Fruit fly (Drosophila melanogaster) whole organism, adult: ENCODE results near the gene CG16904.

ENCODE experiments used
- CG11617 ChIP-seq: fragments of 200-800 bp; sonication (Bioruptor generic); optimal IDR thresholded peaks from 2 replicates; lab custom pipeline; 2017; ENCODE audit warnings: mild to moderate bottlenecking, missing biosample characterization, missing genetic modification reagents, missing genetic modification characterization
- CG12768 ChIP-seq: fragments of 200-800 bp; sonication (Bioruptor generic); optimal IDR thresholded peaks from 2 replicates; lab custom pipeline; 2017; ENCODE audit warnings: missing biosample characterization, missing genetic modification characterization, mild to moderate bottlenecking, moderate library complexity, missing genetic modification reagents
- CG14711 ChIP-seq: fragments of 200-800 bp; sonication (Bioruptor generic); optimal IDR thresholded peaks from 2 replicates; lab custom pipeline; 2018; ENCODE audit warnings: missing biosample characterization, mild to moderate bottlenecking, missing genetic modification characterization, moderate library complexity
- CG1620 ChIP-seq: fragments of 200-800 bp; sonication (Bioruptor generic); optimal IDR thresholded peaks from 2 replicates; lab custom pipeline; 2016; ENCODE audit warnings: missing biosample characterization, missing genetic modification characterization
- CG33017 ChIP-seq: fragments of 200-800 bp; sonication (Bioruptor generic); optimal IDR thresholded peaks from 2 replicates; lab custom pipeline; 2018; ENCODE audit warnings: missing biosample characterization, mild to moderate bottlenecking, missing genetic modification characterization, moderate library complexity
- CG5204 ChIP-seq: fragments of 200-800 bp; sonication (Bioruptor generic); optimal IDR thresholded peaks from 2 replicates; lab custom pipeline; 2016; ENCODE audit warnings: missing biosample characterization, missing genetic modification characterization
- CG7045 ChIP-seq: fragments of 200-800 bp; sonication (Bioruptor generic); optimal IDR thresholded peaks from 2 replicates; lab custom pipeline; 2017; ENCODE audit warnings: missing biosample characterization, mild to moderate bottlenecking, missing genetic modification characterization
- CG7101 ChIP-seq: fragments of 200-800 bp; sonication (Bioruptor generic); optimal IDR thresholded peaks from 2 replicates; lab custom pipeline; 2018; ENCODE audit warnings: missing biosample characterization, mild to moderate bottlenecking, missing genetic modification characterization, moderate library complexity
- Clk ChIP-seq: fragments of 200-800 bp; sonication (Bioruptor generic); optimal IDR thresholded peaks from 2 replicates; lab custom pipeline; 2017; ENCODE audit warnings: missing biosample characterization, missing genetic modification characterization
- Crg-1 ChIP-seq: fragments of 200-800 bp; sonication (Bioruptor generic); optimal IDR thresholded peaks from 2 replicates; lab custom pipeline; 2016; ENCODE audit warnings: missing biosample characterization, missing genetic modification characterization
- Hr96 ChIP-seq: fragments of 200-800 bp; sonication (Bioruptor generic); optimal IDR thresholded peaks from 2 replicates; lab custom pipeline; 2016; ENCODE audit warnings: missing biosample characterization, missing genetic modification characterization
- Mnt ChIP-seq: fragments of 200-800 bp; sonication (Bioruptor generic); optimal IDR thresholded peaks from 2 replicates; lab custom pipeline; 2016; ENCODE audit warnings: missing biosample characterization, mild to moderate bottlenecking, missing genetic modification characterization
- bab1 ChIP-seq: fragments of 200-800 bp; sonication (Bioruptor generic); optimal IDR thresholded peaks from 3 replicates; lab custom pipeline; 2019; ENCODE audit warnings: missing biosample characterization, mild to moderate bottlenecking, missing genetic modification characterization, moderate library complexity
- cic ChIP-seq: fragments of 200-800 bp; sonication (Bioruptor generic); optimal IDR thresholded peaks from 2 replicates; lab custom pipeline; 2017; ENCODE audit warnings: missing biosample characterization, mild to moderate bottlenecking, missing genetic modification characterization, moderate library complexity
- cnc ChIP-seq, 2 experiments: fragments of >200 bp; optimal IDR thresholded peaks; 2 replicates each; lab custom pipeline; 2017
- kay ChIP-seq: fragments of 200-800 bp; sonication (Bioruptor generic); peaks from one replicate; lab custom pipeline; 2016; ENCODE audit warnings: missing biosample characterization, missing genetic modification characterization, borderline replicate concordance
- ovo ChIP-seq: fragments of 200-800 bp; sonication (Bioruptor generic); optimal IDR thresholded peaks from 2 replicates; lab custom pipeline; 2016; ENCODE audit warnings: missing biosample characterization, missing genetic modification characterization
- pad ChIP-seq: fragments of 200-800 bp; sonication (Bioruptor generic); optimal IDR thresholded peaks from 3 replicates; lab custom pipeline; 2017; ENCODE audit warnings: missing biosample characterization, missing genetic modification characterization, mild to moderate bottlenecking, moderate library complexity, missing genetic modification reagents
- tj ChIP-seq: fragments of 200-800 bp; sonication (Bioruptor generic); optimal IDR thresholded peaks from 3 replicates; lab custom pipeline; 2017; ENCODE audit warnings: missing biosample characterization, mild to moderate bottlenecking, missing genetic modification characterization, moderate library complexity
- toe ChIP-seq: fragments of 200-800 bp; sonication (Bioruptor generic); optimal IDR thresholded peaks from 2 replicates; lab custom pipeline; 2016; ENCODE audit warnings: missing biosample characterization, missing genetic modification characterization

Gene CG16904

dm6 chr3R:9783240-9783917 is 33.4 kb downstream of the CG16904 start:
- TF ChIP-seq CG14711 (tag; lab: Kevin White, UChicago): peak; percentile 18
- TF ChIP-seq CG5204 (GFP tag; lab: Kevin White, UChicago): no peak
- TF ChIP-seq Clk (GFP tag; lab: Kevin White, UChicago): no peak
- TF ChIP-seq ovo (GFP tag; lab: Kevin White, UChicago): peak; percentile 0
- TF ChIP-seq bab1: peak; percentile 62
- peak; percentile 16 for TF ChIP-seq CG7101
- TF ChIP-seq CG33017 (tag; lab: Kevin White, UChicago): peak; percentile 37

- TF ChIP-seq pad (GFP tag; lab: Kevin White, UChicago) (no peak), Mnt (GFP tag; lab: Kevin White, UChicago) (no peak), tj (no peak), CG14711 (tag; lab: Kevin White, UChicago) (no peak), ovo (GFP tag; lab: Kevin White, UChicago) (no peak), cnc (optimal IDR thresholded peaks at IDR 0.05; lab: Kevin White, UChicago) (no peak), CG11617 (no peak), Crg-1 (GFP tag; lab: Kevin White, UChicago) (no peak), CG5204 (GFP tag; lab: Kevin White, UChicago) (no peak), CG12768 (no peak), CG33017 (tag; lab: Kevin White, UChicago) (no peak), bab1 (no peak), cic (GFP tag; lab: Kevin White, UChicago) (no peak)
Measured at dm6 chr3R:9779764-9780163, 37.0 kb downstream of the CG16904 start, which contains the start of gene CG12947. Gene CG12947, plus strand, starts transcription at chr3R:9780064.

dm6 chr3R:9777941-9778360 is 38.8 kb downstream of the CG16904 start, which contains the start of gene RpS29:
Gene RpS29, plus strand, starts transcription at chr3R:9778042.
- TF ChIP-seq CG7045 (GFP tag; lab: Kevin White, UChicago) (peak; percentile 42), pad (GFP tag; lab: Kevin White, UChicago) (peak; percentile 71), CG33017 (tag; lab: Kevin White, UChicago) (peak; percentile 53), CG12768 (peak; percentile 70), CG5204 (GFP tag; lab: Kevin White, UChicago) (no peak), ovo (GFP tag; lab: Kevin White, UChicago) (peak; percentile 73), CG7101 (peak; percentile 86), Hr96 (peak; percentile 87), Crg-1 (GFP tag; lab: Kevin White, UChicago) (peak; percentile 93), kay (GFP tag; lab: Kevin White, UChicago) (no peak), Clk (GFP tag; lab: Kevin White, UChicago) (peak; percentile 62), bab1 (peak; percentile 93), CG11617 (peak; percentile 83), CG1620 (GFP tag; lab: Kevin White, UChicago) (peak; percentile 94), toe (GFP tag; lab: Kevin White, UChicago) (peak; percentile 92), cic (GFP tag; lab: Kevin White, UChicago) (peak; percentile 74), CG14711 (tag; lab: Kevin White, UChicago) (peak; percentile 69), Mnt (GFP tag; lab: Kevin White, UChicago) (peak; percentile 90), cnc (optimal IDR thresholded peaks at IDR 0.05; lab: Kevin White, UChicago) (no peak), tj (peak; percentile 50)

- TF ChIP-seq CG12768 (no peak), Hr96 (no peak), bab1 (no peak), cnc (optimal IDR thresholded peaks at IDR 0.05; lab: Kevin White, UChicago) (no peak), CG5204 (GFP tag; lab: Kevin White, UChicago) (no peak)
Measured at dm6 chr3R:9774821-9775220, 42.0 kb downstream of the CG16904 start, which contains the start of gene topi. Gene topi, plus strand, starts transcription at chr3R:9775121.

- no peak for TF ChIP-seq bab1
- TF ChIP-seq CG7101: no peak
- TF ChIP-seq Hr96: no peak
- TF ChIP-seq CG14711 (tag; lab: Kevin White, UChicago): no peak
- no peak for TF ChIP-seq Crg-1 (GFP tag; lab: Kevin White, UChicago)
- no peak for TF ChIP-seq cnc (optimal IDR thresholded peaks at IDR 0.05; lab: Kevin White, UChicago)
- peak; percentile 12 for TF ChIP-seq CG33017 (tag; lab: Kevin White, UChicago)
- TF ChIP-seq CG1620 (GFP tag; lab: Kevin White, UChicago): no peak
- TF ChIP-seq cic (GFP tag; lab: Kevin White, UChicago): peak; percentile 92
- TF ChIP-seq CG12768: peak; percentile 5
- TF ChIP-seq kay (GFP tag; lab: Kevin White, UChicago): no peak
- no peak for TF ChIP-seq CG11617
- no peak for TF ChIP-seq CG7045 (GFP tag; lab: Kevin White, UChicago)
- TF ChIP-seq Clk (GFP tag; lab: Kevin White, UChicago): no peak
- no peak for TF ChIP-seq ovo (GFP tag; lab: Kevin White, UChicago)
- TF ChIP-seq Mnt (GFP tag; lab: Kevin White, UChicago): peak; percentile 36
Measured at dm6 chr3R:9774147-9774546, 42.6 kb downstream of the CG16904 start, which contains the start of gene Whamy. Gene Whamy, minus strand, starts transcription at chr3R:9774419.

- peak; percentile 96 for TF ChIP-seq CG11617
- TF ChIP-seq Clk (GFP tag; lab: Kevin White, UChicago): peak; percentile 91
- peak; percentile 92 for TF ChIP-seq CG14711 (tag; lab: Kevin White, UChicago)
- peak; percentile 97 for TF ChIP-seq CG12768
- peak; percentile 84 for TF ChIP-seq pad (GFP tag; lab: Kevin White, UChicago)
- peak; percentile 88 for TF ChIP-seq ovo (GFP tag; lab: Kevin White, UChicago)
- TF ChIP-seq Hr96: peak; percentile 95
- peak; percentile 88 for TF ChIP-seq Crg-1 (GFP tag; lab: Kevin White, UChicago)
- peak; percentile 94 for TF ChIP-seq CG7045 (GFP tag; lab: Kevin White, UChicago)
- TF ChIP-seq CG33017 (tag; lab: Kevin White, UChicago): peak; percentile 98
- peak; percentile 96 for TF ChIP-seq toe (GFP tag; lab: Kevin White, UChicago)
- TF ChIP-seq CG1620 (GFP tag; lab: Kevin White, UChicago): peak; percentile 95
- peak; percentile 94 for TF ChIP-seq cic (GFP tag; lab: Kevin White, UChicago)
- TF ChIP-seq kay (GFP tag; lab: Kevin White, UChicago): no peak
- TF ChIP-seq CG7101: peak; percentile 97
- TF ChIP-seq bab1: peak; percentile 98
- TF ChIP-seq CG5204 (GFP tag; lab: Kevin White, UChicago): peak; percentile 97
- TF ChIP-seq cnc (optimal IDR thresholded peaks at IDR 0.05; lab: Kevin White, UChicago): no peak
- TF ChIP-seq Mnt (GFP tag; lab: Kevin White, UChicago): peak; percentile 92
- TF ChIP-seq tj: peak; percentile 78
Measured at dm6 chr3R:9771519-9771972, 45.2 kb downstream of the CG16904 start, which contains the start of gene CG9471. Gene CG9471, minus strand, starts transcription at chr3R:9771542.
